Fruit fly (Drosophila melanogaster) whole organism, embryonic: ENCODE data around the gene CG15143.

ENCODE experiments used
- Ada2b ChIP-seq: fragments of 200-800 bp; sonication (Bioruptor generic); IDR thresholded peaks from 2 replicates; pipeline ENCODE4 v1.3.6; 2022; ENCODE audit warnings: missing biosample characterization, missing genetic modification characterization
- CG10209 ChIP-seq: fragments of 200-800 bp; sonication (Bioruptor generic); optimal IDR thresholded peaks from 3 replicates; lab custom pipeline; 2017; ENCODE audit warnings: missing biosample characterization, mild to moderate bottlenecking, missing genetic modification characterization, missing genetic modification reagents
- CG10321 ChIP-seq: fragments of 200-800 bp; sonication (Bioruptor generic); IDR thresholded peaks from 2 replicates; pipeline ENCODE4 v1.3.6; 2022; ENCODE audit warnings: missing biosample characterization, missing genetic modification characterization
- CG11695 ChIP-seq: fragments of 200-800 bp; sonication (Bioruptor generic); IDR thresholded peaks from 3 replicates; pipeline ENCODE4 v1.3.6; 2022; ENCODE audit warnings: missing biosample characterization, missing genetic modification characterization
- CG12155 ChIP-seq: fragments of 200-800 bp; sonication (Bioruptor generic); optimal IDR thresholded peaks from 3 replicates; lab custom pipeline; 2016; ENCODE audit warnings: missing biosample characterization, missing genetic modification characterization
- CG15514 ChIP-seq: fragments of 200-800 bp; sonication (Bioruptor generic); optimal IDR thresholded peaks from 3 replicates; lab custom pipeline; 2017; ENCODE audit warnings: missing biosample characterization, missing genetic modification characterization, mild to moderate bottlenecking, moderate library complexity, missing genetic modification reagents
- CG16779 ChIP-seq: fragments of 200-800 bp; sonication (Bioruptor generic); IDR thresholded peaks from 2 replicates; pipeline ENCODE4 v1.3.6; 2022; ENCODE audit warnings: missing biosample characterization, missing genetic modification characterization
- CG16815 ChIP-seq: fragments of 200-800 bp; sonication (Bioruptor generic); optimal IDR thresholded peaks from 3 replicates; lab custom pipeline; 2017; ENCODE audit warnings: missing biosample characterization, mild to moderate bottlenecking, missing genetic modification characterization
- CG2120 ChIP-seq: fragments of 200-800 bp; sonication (Bioruptor generic); optimal IDR thresholded peaks from 3 replicates; lab custom pipeline; 2016; ENCODE audit warnings: missing biosample characterization, missing genetic modification characterization
- CG2202 ChIP-seq: fragments of 200-800 bp; sonication (Bioruptor generic); optimal IDR thresholded peaks from 2 replicates; lab custom pipeline; 2018; ENCODE audit warnings: missing biosample characterization, mild to moderate bottlenecking, missing genetic modification characterization
- CG30403 ChIP-seq: fragments of 200-800 bp; sonication (Bioruptor generic); optimal IDR thresholded peaks from 3 replicates; lab custom pipeline; 2016; ENCODE audit warnings: missing biosample characterization, missing genetic modification characterization
- CG3065 ChIP-seq: fragments of 200-800 bp; sonication (Bioruptor generic); optimal IDR thresholded peaks from 2 replicates; lab custom pipeline; 2016; ENCODE audit warnings: missing biosample characterization, missing genetic modification characterization
- CG3163 ChIP-seq: fragments of 200-800 bp; sonication (Bioruptor generic); optimal IDR thresholded peaks from 3 replicates; lab custom pipeline; 2016; ENCODE audit warnings: missing biosample characterization, missing genetic modification characterization
- CG3407 ChIP-seq: fragments of 200-800 bp; sonication (Bioruptor generic); optimal IDR thresholded peaks from 2 replicates; lab custom pipeline; 2018; ENCODE audit warnings: missing biosample characterization, mild to moderate bottlenecking, missing genetic modification characterization
- CG4282 ChIP-seq: fragments of 200-800 bp; sonication (Bioruptor generic); optimal IDR thresholded peaks from 2 replicates; lab custom pipeline; 2016; ENCODE audit warnings: missing biosample characterization, missing genetic modification characterization
- CG5180 ChIP-seq: fragments of 200-800 bp; sonication (Bioruptor generic); optimal IDR thresholded peaks from 3 replicates; lab custom pipeline; 2017; ENCODE audit warnings: missing biosample characterization, missing genetic modification characterization, mild to moderate bottlenecking, moderate library complexity, missing genetic modification reagents
- CG5245 ChIP-seq: fragments of 200-800 bp; sonication (Bioruptor generic); optimal IDR thresholded peaks from 3 replicates; lab custom pipeline; 2016; ENCODE audit warnings: missing biosample characterization, missing genetic modification characterization
- CG6683 ChIP-seq: fragments of 200-800 bp; sonication (Bioruptor generic); optimal IDR thresholded peaks from 2 replicates; lab custom pipeline; 2017; ENCODE audit warnings: missing biosample characterization, mild to moderate bottlenecking, missing genetic modification characterization, missing genetic modification reagents
- CG6689 ChIP-seq: fragments of 200-800 bp; sonication (Bioruptor generic); IDR thresholded peaks from 2 replicates; pipeline ENCODE4 v1.3.6; 2022; ENCODE audit warnings: missing biosample characterization, missing genetic modification characterization
- CG6765 ChIP-seq: fragments of 200-800 bp; sonication (Bioruptor generic); optimal IDR thresholded peaks from 3 replicates; lab custom pipeline; 2017; ENCODE audit warnings: missing biosample characterization, mild to moderate bottlenecking, missing genetic modification characterization
- CG8478 ChIP-seq: fragments of >200 bp; optimal IDR thresholded peaks from 2 replicates; lab custom pipeline; 2018
- CG9437 ChIP-seq: fragments of 200-800 bp; sonication (Bioruptor generic); optimal IDR thresholded peaks from 2 replicates; lab custom pipeline; 2018; ENCODE audit warnings: missing biosample characterization, mild to moderate bottlenecking, missing genetic modification characterization
- D19B ChIP-seq: fragments of 200-800 bp; sonication (Bioruptor generic); optimal IDR thresholded peaks from 2 replicates; lab custom pipeline; 2017; ENCODE audit warnings: missing biosample characterization, mild to moderate bottlenecking, missing genetic modification characterization
- Deaf1 ChIP-seq: fragments of 200-800 bp; optimal IDR thresholded peaks from 3 replicates; lab custom pipeline; 2019; ENCODE audit warnings: missing biosample characterization, mild to moderate bottlenecking, missing genetic modification characterization, moderate library complexity
- Drgx ChIP-seq: fragments of 200-800 bp; sonication (Bioruptor generic); IDR thresholded peaks from 2 replicates; pipeline ENCODE4 v1.3.6; 2022; ENCODE audit warnings: missing biosample characterization, missing genetic modification characterization
- E2f2 ChIP-seq: fragments of 200-800 bp; sonication (Bioruptor generic); IDR thresholded peaks from 2 replicates; pipeline ENCODE4 v1.3.6; 2022; ENCODE audit warnings: missing biosample characterization, missing genetic modification characterization
- Eip74EF ChIP-seq, 2 experiments: fragments of 200-800 bp in 1 of 2; fragments of >200 bp in 1 of 2; sonication (Bioruptor generic) in 1 of 2; optimal IDR thresholded peaks; 2 replicates each; lab custom pipeline; 2017 to 2019; ENCODE audit warnings: missing biosample characterization in 2 of 2, missing genetic modification characterization in 2 of 2, mild to moderate bottlenecking in 1 of 2, moderate library complexity in 1 of 2
- Ets97D ChIP-seq: fragments of 200-800 bp; sonication (Bioruptor generic); optimal IDR thresholded peaks from 3 replicates; lab custom pipeline; 2016; ENCODE audit warnings: missing biosample characterization, missing genetic modification characterization
- Nf-YC ChIP-seq: fragments of 200-800 bp; optimal IDR thresholded peaks from 3 replicates; lab custom pipeline; 2019; ENCODE audit warnings: missing biosample characterization, mild to moderate bottlenecking, missing genetic modification characterization, moderate library complexity
- Xbp1 ChIP-seq: fragments of 200-800 bp; sonication (Bioruptor generic); optimal IDR thresholded peaks from 3 replicates; lab custom pipeline; 2016; ENCODE audit warnings: missing biosample characterization, mild to moderate bottlenecking, missing genetic modification characterization
- ab ChIP-seq: fragments of 200-800 bp; sonication (Bioruptor generic); optimal IDR thresholded peaks from 2 replicates; lab custom pipeline; 2016; ENCODE audit warnings: missing biosample characterization, missing genetic modification characterization
- ara ChIP-seq: fragments of 200-800 bp; sonication (Bioruptor generic); IDR thresholded peaks from 2 replicates; pipeline ENCODE4 v1.3.6; 2022; ENCODE audit warnings: missing biosample characterization, missing genetic modification characterization
- az2 ChIP-seq: fragments of 200-800 bp; sonication (Bioruptor generic); optimal IDR thresholded peaks from 3 replicates; lab custom pipeline; 2016; ENCODE audit warnings: missing biosample characterization, missing genetic modification characterization
- dmrt11E ChIP-seq: fragments of 200-800 bp; sonication (Bioruptor generic); optimal IDR thresholded peaks from 3 replicates; lab custom pipeline; 2018; ENCODE audit warnings: missing biosample characterization, mild to moderate bottlenecking, missing genetic modification characterization, moderate library complexity
- dpn ChIP-seq, 2 experiments: fragments of 200-800 bp; sonication (Bioruptor generic); optimal IDR thresholded peaks; 3 replicates each; lab custom pipeline; 2016; ENCODE audit warnings: missing biosample characterization in 2 of 2, missing genetic modification characterization in 2 of 2
- eyg ChIP-seq: fragments of 200-800 bp; sonication (Bioruptor generic); optimal IDR thresholded peaks from 3 replicates; lab custom pipeline; 2016; ENCODE audit warnings: missing biosample characterization, missing genetic modification characterization
- fd102C ChIP-seq: fragments of 200-800 bp; sonication (Bioruptor generic); optimal IDR thresholded peaks from 2 replicates; lab custom pipeline; 2018; ENCODE audit warnings: missing biosample characterization, mild to moderate bottlenecking, missing genetic modification characterization, moderate library complexity
- hb ChIP-seq: fragments of 200-800 bp; sonication (Bioruptor generic); IDR thresholded peaks from 3 replicates; pipeline ENCODE4 v1.3.6; 2022; ENCODE audit warnings: missing biosample characterization, missing genetic modification characterization; ENCODE audit not compliant: partially characterized antibody
- jumu ChIP-seq: fragments of 200-800 bp; sonication (Bioruptor generic); optimal IDR thresholded peaks from 3 replicates; lab custom pipeline; 2016; ENCODE audit warnings: missing biosample characterization, missing genetic modification characterization
- kni ChIP-seq: fragments of 200-800 bp; sonication (Bioruptor generic); optimal IDR thresholded peaks from 3 replicates; lab custom pipeline; 2017; ENCODE audit warnings: mild to moderate bottlenecking, missing biosample characterization, missing genetic modification reagents, missing genetic modification characterization
- mirr ChIP-seq: fragments of 200-800 bp; sonication (Bioruptor generic); optimal IDR thresholded peaks from 3 replicates; lab custom pipeline; 2018; ENCODE audit warnings: missing biosample characterization, mild to moderate bottlenecking, missing genetic modification characterization
- nerfin-1 ChIP-seq: fragments of 200-800 bp; sonication (Bioruptor generic); optimal IDR thresholded peaks from 3 replicates; lab custom pipeline; 2019; ENCODE audit warnings: missing biosample characterization, mild to moderate bottlenecking, missing genetic modification characterization, moderate library complexity
- pb ChIP-seq: fragments of 200-800 bp; sonication (Bioruptor generic); optimal IDR thresholded peaks from 3 replicates; lab custom pipeline; 2016; ENCODE audit warnings: missing biosample characterization, missing genetic modification characterization
- peb ChIP-seq: fragments of 200-800 bp; sonication (Bioruptor generic); IDR thresholded peaks from 2 replicates; pipeline ENCODE4 v1.3.6; 2022; ENCODE audit warnings: missing biosample characterization, missing genetic modification characterization
- sc ChIP-seq, 3 experiments: fragments of >200 bp in 2 of 3; fragments of 200-800 bp in 1 of 3; sonication (Bioruptor generic) in 1 of 3; optimal IDR thresholded peaks; 2 replicates in 2 of 3; 3 replicates in 1 of 3; lab custom pipeline; 2017; ENCODE audit warnings: mild to moderate bottlenecking in 1 of 3, missing biosample characterization in 1 of 3, missing genetic modification characterization in 1 of 3, missing genetic modification reagents in 1 of 3
- sens-2 ChIP-seq: fragments of 200-800 bp; sonication (Bioruptor generic); IDR thresholded peaks from 2 replicates; pipeline ENCODE4 v1.3.6; 2022; ENCODE audit warnings: missing biosample characterization, missing genetic modification characterization
- sima ChIP-seq: fragments of 200-800 bp; sonication (Bioruptor generic); optimal IDR thresholded peaks from 2 replicates; lab custom pipeline; 2016; ENCODE audit warnings: missing biosample characterization, missing genetic modification characterization
- tna ChIP-seq: fragments of 200-800 bp; sonication (Bioruptor generic); IDR thresholded peaks from 2 replicates; pipeline ENCODE4 v1.3.6; 2022; ENCODE audit warnings: missing biosample characterization, missing genetic modification characterization; ENCODE audit not compliant: partially characterized antibody
- zfh1 ChIP-seq: fragments of 200-800 bp; sonication (Bioruptor generic); IDR thresholded peaks from 3 replicates; pipeline ENCODE4 v1.3.6; 2022; ENCODE audit warnings: missing biosample characterization, missing genetic modification characterization

Gene CG15143

DNA sequence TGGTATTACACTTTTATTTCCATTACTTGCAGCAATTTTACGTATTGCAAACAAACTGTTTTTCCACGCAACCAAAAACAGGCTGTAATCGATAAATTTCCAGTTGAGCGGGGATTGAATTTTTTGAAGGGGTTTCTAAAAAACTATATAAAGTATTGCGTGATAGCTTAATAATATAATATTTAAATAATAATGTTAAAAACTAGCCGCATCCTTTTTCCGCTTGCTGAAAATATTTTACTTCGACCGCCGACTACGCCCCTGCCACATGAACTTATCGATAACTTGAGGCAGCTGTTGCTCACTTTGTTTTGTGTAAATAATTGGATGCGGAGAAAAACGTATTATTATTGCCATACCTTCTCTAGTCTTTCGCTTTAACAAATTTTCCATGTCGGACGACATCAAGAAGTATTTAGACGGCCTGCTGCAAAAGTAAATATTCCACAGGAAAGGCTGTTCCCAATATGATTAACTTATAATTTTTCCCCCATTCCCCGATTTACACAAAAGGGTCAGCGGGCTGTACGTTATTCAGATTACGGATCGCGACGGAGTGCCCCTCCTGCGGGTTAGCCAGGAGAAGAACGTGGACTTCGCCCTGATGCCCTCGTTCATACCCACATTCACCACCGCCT lies 43.3 kb downstream of the CG15143 start, which contains the start of the genes fws and Lamtor3 (continued):
- TF ChIP-seq ara (peak; percentile 99), az2 (GFP tag; lab: Kevin White, UChicago) (peak; percentile 98), Ets97D (peak; percentile 75), kni (GFP tag; lab: Kevin White, UChicago) (no peak), CG9437 (GFP tag; lab: Kevin White, UChicago) (peak; percentile 96), CG16815 (GFP tag; lab: Kevin White, UChicago) (peak; percentile 98), CG8478 (lab: Kevin White, UChicago) (no peak), CG6683 (GFP tag; lab: Kevin White, UChicago) (peak; percentile 94), CG3065 (peak; percentile 92), CG15514 (peak; percentile 94), CG10209 (peak; percentile 99), pb (peak; percentile 52), dmrt11E (tag; lab: Kevin White, UChicago) (peak; percentile 98), Ada2b (GFP tag; lab: Robert Waterston, UW) (peak; percentile 99), CG5180 (peak; percentile 82), CG3407 (peak; percentile 97), Nf-YC (tag; lab: Kevin White, UChicago) (peak; percentile 68), dpn (GFP tag; optimal IDR thresholded peaks at IDR 0.05; lab: Kevin White, UChicago) (peak; percentile 79 to 98), Deaf1 (tag; lab: Kevin White, UChicago) (peak; percentile 77), fd102C (GFP tag; lab: Kevin White, UChicago) (peak; percentile 82), CG12155 (GFP tag; lab: Kevin White, UChicago) (peak; percentile 96), eyg (peak; percentile 61), mirr (GFP tag; lab: Kevin White, UChicago) (peak; percentile 56), CG6765 (GFP tag; lab: Kevin White, UChicago) (peak; percentile 91), Xbp1 (GFP tag; lab: Kevin White, UChicago) (peak; percentile 98), CG16779 (peak; percentile 98), CG11695 (peak; percentile 99), CG4282 (GFP tag; lab: Kevin White, UChicago) (peak; percentile 44), peb (GFP tag; lab: Robert Waterston, UW) (peak; percentile 98), E2f2 (GFP tag; lab: Robert Waterston, UW) (peak; percentile 90), Eip74EF (GFP tag; optimal IDR thresholded peaks at IDR 0.05; lab: Kevin White, UChicago) (peak in 1 of 2 experiments; percentile 95), sc (optimal IDR thresholded peaks at IDR 0.05; lab: Kevin White, UChicago) (no peak), sc (GFP tag; optimal IDR thresholded peaks at IDR 0.05; lab: Kevin White, UChicago) (peak; percentile 98), CG10321 (GFP tag; lab: Robert Waterston, UW) (peak; percentile 87), CG5245 (GFP tag; lab: Kevin White, UChicago) (peak; percentile 92), D19B (GFP tag; lab: Kevin White, UChicago) (peak; percentile 96), CG2202 (tag; lab: Kevin White, UChicago) (peak; percentile 98), nerfin-1 (peak; percentile 93), tna (GFP tag; lab: Robert Waterston, UW) (no peak; the same call in 1 of the 2 replicates), zfh1 (GFP tag; lab: Robert Waterston, UW) (peak; percentile 99), jumu (GFP tag; lab: Kevin White, UChicago) (peak; percentile 69), sens-2 (peak; percentile 98), CG2120 (GFP tag; lab: Kevin White, UChicago) (peak; percentile 98), sima (GFP tag; lab: Kevin White, UChicago) (peak; percentile 20), hb (GFP tag; lab: Robert Waterston, UW) (no peak), CG6689 (GFP tag; lab: Robert Waterston, UW) (peak; percentile 99), CG3163 (GFP tag; lab: Kevin White, UChicago) (peak; percentile 58), Drgx (peak; percentile 100), CG30403 (GFP tag; lab: Kevin White, UChicago) (peak; percentile 96), ab (peak; percentile 81)
